Worm (Caenorhabditis elegans) whole organism, L1 larva: Measurements from ENCODE around the gene tag-276.

Experiments
- fkh-10 ChIP-seq: sonication (generic microtip); optimal IDR thresholded peaks from 2 replicates; lab custom pipeline; 2017; ENCODE audit warnings: missing biosample characterization, missing genetic modification reagents, missing genetic modification characterization
- hlh-17 ChIP-seq: fragments of 200-800 bp; sonication (Bioruptor generic); optimal IDR thresholded peaks from 2 replicates; lab custom pipeline; 2018; ENCODE audit warnings: missing genetic modification characterization, mild to moderate bottlenecking, missing compliant biosample characterization, moderate library complexity, borderline replicate concordance
- lsy-2 ChIP-seq, 2 experiments: fragments of 150-350 bp; optimal IDR thresholded peaks; 2 replicates each; lab custom pipeline; 2014; ENCODE audit warnings: missing biosample characterization in 2 of 2, missing genetic modification characterization in 2 of 2
- pax-3 ChIP-seq: fragments of 200-800 bp; sonication (Bioruptor generic); optimal IDR thresholded peaks from 2 replicates; lab custom pipeline; 2018; ENCODE audit warnings: mild to moderate bottlenecking, missing genetic modification characterization, moderate library complexity, missing compliant biosample characterization
- unc-130 ChIP-seq: fragments of 150-350 bp; optimal IDR thresholded peaks from 2 replicates; lab custom pipeline; 2017; ENCODE audit warnings: missing biosample characterization, missing genetic modification characterization, inconsistent platforms
- unc-62 ChIP-seq: fragments of 150-350 bp; optimal IDR thresholded peaks from 2 replicates; lab custom pipeline; 2014; ENCODE audit warnings: missing biosample characterization, missing genetic modification reagents, missing genetic modification characterization
- ztf-4 ChIP-seq: fragments of 150-350 bp; optimal IDR thresholded peaks from 2 replicates; lab custom pipeline; 2014; ENCODE audit warnings: missing biosample characterization, missing genetic modification characterization

- TF ChIP-seq pax-3 (no peak), fkh-10 (GFP tag; lab: Kevin White, UChicago) (no peak), lsy-2 (tag; optimal IDR thresholded peaks at IDR 0.05; lab: Kevin White, UChicago) (peak; percentile 43 to 69), ztf-4 (tag; lab: Kevin White, UChicago) (no peak), unc-130 (tag; lab: Kevin White, UChicago) (no peak), hlh-17 (GFP tag; lab: Kevin White, UChicago) (no peak), unc-62 (no peak)
Observed at ce11 chrII:12224916-12225406, 24.0 kb downstream of the tag-276 start, which contains the start of the genes pqn-87 and rsr-2.
